Worm (Caenorhabditis elegans) whole organism, late embryonic: ENCODE measurements around the gene Y37B11A.3.

Experiments used
- C08G9.2 ChIP-seq: sonication (generic microtip); optimal IDR thresholded peaks from 2 replicates; lab custom pipeline; 2016; ENCODE audit warnings: mild to moderate bottlenecking, missing genetic modification characterization, moderate library complexity, missing compliant biosample characterization
- K02D7.2 ChIP-seq: sonication (generic microtip); optimal IDR thresholded peaks from 2 replicates; lab custom pipeline; 2017; ENCODE audit warnings: mild to moderate bottlenecking, missing genetic modification characterization, missing compliant biosample characterization
- T23F11.4 ChIP-seq: fragments of 200-800 bp; sonication (Bioruptor generic); optimal IDR thresholded peaks from 2 replicates; lab custom pipeline; 2018; ENCODE audit warnings: mild to moderate bottlenecking, missing genetic modification characterization, missing compliant biosample characterization
- ahr-1 ChIP-seq: sonication (generic microtip); optimal IDR thresholded peaks from 2 replicates; lab custom pipeline; 2016; ENCODE audit warnings: missing genetic modification characterization, missing compliant biosample characterization
- ceh-18 ChIP-seq: sonication (generic microtip); optimal IDR thresholded peaks from 2 replicates; lab custom pipeline; 2016; ENCODE audit warnings: missing genetic modification characterization, missing compliant biosample characterization
- ceh-2 ChIP-seq: sonication (generic microtip); optimal IDR thresholded peaks from 2 replicates; lab custom pipeline; 2016; ENCODE audit warnings: missing genotype, missing genetic modification characterization, missing compliant biosample characterization
- ceh-22 ChIP-seq: sonication (generic microtip); optimal IDR thresholded peaks from 2 replicates; lab custom pipeline; 2017; ENCODE audit warnings: missing biosample characterization, missing genetic modification characterization
- ceh-31 ChIP-seq: sonication (generic microtip); optimal IDR thresholded peaks from 2 replicates; lab custom pipeline; 2016; ENCODE audit warnings: missing genetic modification characterization, missing compliant biosample characterization
- ceh-34 ChIP-seq: sonication (generic microtip); optimal IDR thresholded peaks from 2 replicates; lab custom pipeline; 2016; ENCODE audit warnings: mild to moderate bottlenecking, missing genetic modification characterization, missing compliant biosample characterization
- ceh-45 ChIP-seq: fragments of 200-800 bp; sonication (Bioruptor generic); IDR thresholded peaks from 2 replicates; pipeline ENCODE4 v1.3.6; 2022; ENCODE audit warnings: missing genetic modification reagents, missing genetic modification characterization, missing compliant biosample characterization
- ceh-48 ChIP-seq: sonication (generic microtip); optimal IDR thresholded peaks from 2 replicates; lab custom pipeline; 2016; ENCODE audit warnings: missing genetic modification characterization, inconsistent platforms, missing compliant biosample characterization
- che-1 ChIP-seq: sonication (generic microtip); optimal IDR thresholded peaks from 2 replicates; lab custom pipeline; 2016; ENCODE audit warnings: mild to moderate bottlenecking, missing genetic modification characterization, missing compliant biosample characterization
- dmd-4 ChIP-seq: sonication (generic microtip); optimal IDR thresholded peaks from 2 replicates; lab custom pipeline; 2016; ENCODE audit warnings: borderline replicate concordance, missing genetic modification characterization, missing compliant biosample characterization
- ets-4 ChIP-seq: sonication (generic microtip); optimal IDR thresholded peaks from 2 replicates; lab custom pipeline; 2016; ENCODE audit warnings: missing genetic modification characterization, missing compliant biosample characterization
- eyg-1 ChIP-seq: sonication (generic microtip); optimal IDR thresholded peaks from 2 replicates; lab custom pipeline; 2016; ENCODE audit warnings: missing genotype, missing genetic modification characterization, missing compliant biosample characterization
- fax-1 ChIP-seq: sonication (generic microtip); optimal IDR thresholded peaks from 2 replicates; lab custom pipeline; 2016; ENCODE audit warnings: missing genotype, missing genetic modification characterization, missing compliant biosample characterization
- fkh-10 ChIP-seq: fragments of 150-350 bp; optimal IDR thresholded peaks from 2 replicates; lab custom pipeline; 2014; ENCODE audit warnings: missing biosample characterization, missing genetic modification reagents, missing genetic modification characterization
- fkh-6 ChIP-seq: sonication (generic microtip); optimal IDR thresholded peaks from 2 replicates; lab custom pipeline; 2016; ENCODE audit warnings: missing genetic modification characterization, missing compliant biosample characterization
- hlh-13 ChIP-seq: fragments of 200-800 bp; sonication (Bioruptor generic); optimal IDR thresholded peaks from 2 replicates; lab custom pipeline; 2018; ENCODE audit warnings: mild to moderate bottlenecking, missing genetic modification characterization, missing compliant biosample characterization
- hlh-15 ChIP-seq: sonication (generic microtip); optimal IDR thresholded peaks from 2 replicates; lab custom pipeline; 2016; ENCODE audit warnings: missing genetic modification characterization, missing compliant biosample characterization
- hlh-30 ChIP-seq: sonication (generic microtip); optimal IDR thresholded peaks from 2 replicates; lab custom pipeline; 2017; ENCODE audit warnings: antibody characterized with exemption, missing genetic modification characterization, missing compliant biosample characterization; ENCODE audit not compliant: insufficient read depth
- lim-6 ChIP-seq: sonication (generic microtip); optimal IDR thresholded peaks from 2 replicates; lab custom pipeline; 2016; ENCODE audit warnings: missing genetic modification characterization, missing compliant biosample characterization
- mec-3 ChIP-seq: sonication (generic microtip); optimal IDR thresholded peaks from 2 replicates; lab custom pipeline; 2016; ENCODE audit warnings: borderline replicate concordance, missing genetic modification characterization, missing compliant biosample characterization
- nhr-232 ChIP-seq: sonication (generic microtip); optimal IDR thresholded peaks from 2 replicates; lab custom pipeline; 2016; ENCODE audit warnings: missing genetic modification characterization, missing compliant biosample characterization
- npax-4 ChIP-seq: sonication (generic microtip); optimal IDR thresholded peaks from 2 replicates; lab custom pipeline; 2016; ENCODE audit warnings: missing genetic modification characterization, missing compliant biosample characterization
- odd-2 ChIP-seq: sonication (generic microtip); optimal IDR thresholded peaks from 2 replicates; lab custom pipeline; 2017; ENCODE audit warnings: antibody characterized with exemption, mild to moderate bottlenecking, missing genetic modification characterization, missing compliant biosample characterization
- pag-3 ChIP-seq: sonication (generic microtip); optimal IDR thresholded peaks from 2 replicates; lab custom pipeline; 2016; ENCODE audit warnings: missing compliant biosample characterization, missing genetic modification characterization, borderline replicate concordance
- pha-4 ChIP-seq: fragments of 150-350 bp; optimal IDR thresholded peaks from 2 replicates; lab custom pipeline; 2018; ENCODE audit warnings: missing biosample characterization, missing genetic modification reagents, missing genetic modification characterization
- ref-2 ChIP-seq: sonication (generic microtip); optimal IDR thresholded peaks from 2 replicates; lab custom pipeline; 2016; ENCODE audit warnings: missing genetic modification characterization, missing compliant biosample characterization
- rnt-1 ChIP-seq: sonication (generic microtip); optimal IDR thresholded peaks from 2 replicates; lab custom pipeline; 2016; ENCODE audit warnings: missing genetic modification characterization, missing compliant biosample characterization
- sdc-2 ChIP-seq: sonication (generic microtip); optimal IDR thresholded peaks from 2 replicates; lab custom pipeline; 2016; ENCODE audit warnings: missing genotype, missing genetic modification characterization, missing compliant biosample characterization
- sox-2 ChIP-seq: fragments of 200-800 bp; sonication (Bioruptor generic); IDR thresholded peaks from 2 replicates; pipeline ENCODE4 v1.3.6; 2022; ENCODE audit warnings: missing genetic modification reagents, missing genetic modification characterization, missing compliant biosample characterization
- syd-9 ChIP-seq: sonication (generic microtip); optimal IDR thresholded peaks from 2 replicates; lab custom pipeline; 2016; ENCODE audit warnings: mild to moderate bottlenecking, missing genetic modification characterization, moderate library complexity, missing compliant biosample characterization
- tbx-2 ChIP-seq: sonication (generic microtip); optimal IDR thresholded peaks from 2 replicates; lab custom pipeline; 2016; ENCODE audit warnings: missing genetic modification characterization, missing compliant biosample characterization
- tbx-7 ChIP-seq: sonication (generic microtip); optimal IDR thresholded peaks from 2 replicates; lab custom pipeline; 2016; ENCODE audit warnings: missing genotype, missing genetic modification characterization, missing compliant biosample characterization
- ttx-3 ChIP-seq: sonication (generic microtip); optimal IDR thresholded peaks from 2 replicates; lab custom pipeline; 2016; ENCODE audit warnings: missing genetic modification reagents, missing genetic modification characterization, missing compliant biosample characterization
- unc-42 ChIP-seq: sonication (generic microtip); optimal IDR thresholded peaks from 2 replicates; lab custom pipeline; 2016; ENCODE audit warnings: missing genotype, missing genetic modification characterization, missing compliant biosample characterization
- unc-55 ChIP-seq: sonication (generic microtip); optimal IDR thresholded peaks from 2 replicates; lab custom pipeline; 2017; ENCODE audit warnings: missing biosample characterization, missing genetic modification reagents, missing genetic modification characterization
- unc-86 ChIP-seq: sonication (generic microtip); optimal IDR thresholded peaks from 2 replicates; lab custom pipeline; 2016; ENCODE audit warnings: missing genetic modification characterization, missing compliant biosample characterization
- zip-5 ChIP-seq: sonication (generic microtip); optimal IDR thresholded peaks from 2 replicates; lab custom pipeline; 2016; ENCODE audit warnings: missing genetic modification characterization, missing compliant biosample characterization
- ztf-16 ChIP-seq: sonication (generic microtip); optimal IDR thresholded peaks from 2 replicates; lab custom pipeline; 2017; ENCODE audit warnings: missing genetic modification characterization, missing compliant biosample characterization

Gene Y37B11A.3

ce11 chrIII:5802971-5803370 is 17.8 kb upstream of the Y37B11A.3 start, which contains the start of the genes polq-1 and him-10:
Gene polq-1 (minus strand): TSS chrIII:5803160.
Gene him-10 (plus strand): TSS chrIII:5803260.
- TF ChIP-seq syd-9 (no peak), rnt-1 (tag; lab: Kevin White, UChicago) (peak; percentile 20), ceh-2 (peak; percentile 33), ets-4 (peak; percentile 73), tbx-2 (peak; percentile 50), lim-6 (tag; lab: Kevin White, UChicago) (no peak), hlh-30 (peak; percentile 57), ceh-31 (peak; percentile 43), C08G9.2 (tag; lab: Kevin White, UChicago) (peak; percentile 55), ceh-48 (no peak), ttx-3 (tag; lab: Kevin White, UChicago) (no peak), tbx-7 (peak; percentile 65), sox-2 (GFP tag; lab: Robert Waterston, UW) (no peak), zip-5 (tag; lab: Kevin White, UChicago) (peak; percentile 9)

- no peak for TF ChIP-seq pag-3
- TF ChIP-seq unc-55: no peak
- no peak for TF ChIP-seq K02D7.2 (tag; lab: Kevin White, UChicago)
- TF ChIP-seq hlh-15: no peak
- TF ChIP-seq T23F11.4 (GFP tag; lab: Kevin White, UChicago): no peak
- TF ChIP-seq ceh-45: no peak
- TF ChIP-seq ceh-31: no peak
- no peak for TF ChIP-seq ceh-22 (tag; lab: Kevin White, UChicago)
- TF ChIP-seq fax-1 (tag; lab: Kevin White, UChicago): no peak
- TF ChIP-seq eyg-1: no peak
- TF ChIP-seq unc-42: no peak
- TF ChIP-seq fkh-6 (tag; lab: Kevin White, UChicago): no peak
- TF ChIP-seq pha-4 (tag; lab: Kevin White, UChicago): no peak
- no peak for TF ChIP-seq odd-2 (tag; lab: Kevin White, UChicago)
- TF ChIP-seq ref-2 (tag; lab: Kevin White, UChicago): no peak
- no peak for TF ChIP-seq npax-4 (tag; lab: Kevin White, UChicago)
- TF ChIP-seq dmd-4: no peak
- TF ChIP-seq rnt-1 (tag; lab: Kevin White, UChicago): no peak
- no peak for TF ChIP-seq sdc-2 (tag; lab: Kevin White, UChicago)
- TF ChIP-seq, all 69 proteins: peak for 0
Observed at ce11 chrIII:5798747-5799146, 13.6 kb upstream of the Y37B11A.3 start, which contains the start of gene ceh-10. Gene ceh-10 (plus strand): TSS chrIII:5799047.

- TF ChIP-seq tbx-2: no peak
- TF ChIP-seq zip-5 (tag; lab: Kevin White, UChicago): no peak
- TF ChIP-seq K02D7.2 (tag; lab: Kevin White, UChicago): no peak
- TF ChIP-seq tbx-7: no peak
- TF ChIP-seq ztf-16 (tag; lab: Kevin White, UChicago): no peak
- TF ChIP-seq unc-86 (tag; lab: Kevin White, UChicago): no peak
- no peak for TF ChIP-seq unc-42
- no peak for TF ChIP-seq ceh-2
- no peak for TF ChIP-seq eyg-1
Observed at ce11 chrIII:5794982-5795381, 9.9 kb upstream of the Y37B11A.3 start.

- TF ChIP-seq ceh-18 (no peak), tbx-2 (no peak), ets-4 (no peak)
- TF ChIP-seq, all 69 proteins: peak for 0
Observed at ce11 chrIII:5790550-5790949, 5.4 kb upstream of the Y37B11A.3 start, which contains the start of gene rev-3. Gene rev-3 (minus strand): TSS chrIII:5790650.

ce11 chrIII:5782080-5782479 is 3.0 kb downstream of the Y37B11A.3 start:
- TF ChIP-seq eyg-1: no peak

- TF ChIP-seq che-1 (peak; percentile 59), pha-4 (tag; lab: Kevin White, UChicago) (no peak), ceh-31 (peak; percentile 50), ref-2 (tag; lab: Kevin White, UChicago) (no peak), npax-4 (tag; lab: Kevin White, UChicago) (no peak), ets-4 (peak; percentile 50), ttx-3 (tag; lab: Kevin White, UChicago) (no peak), nhr-232 (peak; percentile 35), zip-5 (tag; lab: Kevin White, UChicago) (no peak), eyg-1 (no peak), fkh-6 (tag; lab: Kevin White, UChicago) (peak; percentile 33), ceh-45 (peak; percentile 9; the same call in 1 of the 2 replicates), hlh-15 (no peak), ceh-34 (tag; lab: Kevin White, UChicago) (peak; percentile 11), fax-1 (tag; lab: Kevin White, UChicago) (peak; percentile 22), hlh-13 (no peak), tbx-2 (peak; percentile 41), fkh-10 (GFP tag; lab: Kevin White, UChicago) (no peak), ahr-1 (tag; lab: Kevin White, UChicago) (no peak), mec-3 (tag; lab: Kevin White, UChicago) (no peak), ceh-48 (peak; percentile 42), rnt-1 (tag; lab: Kevin White, UChicago) (no peak)
Observed at ce11 chrIII:5769726-5770235, 15.3 kb downstream of the Y37B11A.3 start, which contains the start of gene cutl-23. Gene cutl-23 (plus strand): TSS chrIII:5770185.
